Fruit fly (Drosophila melanogaster): ENCODE data around the gene Caf1-180.

DNA sequence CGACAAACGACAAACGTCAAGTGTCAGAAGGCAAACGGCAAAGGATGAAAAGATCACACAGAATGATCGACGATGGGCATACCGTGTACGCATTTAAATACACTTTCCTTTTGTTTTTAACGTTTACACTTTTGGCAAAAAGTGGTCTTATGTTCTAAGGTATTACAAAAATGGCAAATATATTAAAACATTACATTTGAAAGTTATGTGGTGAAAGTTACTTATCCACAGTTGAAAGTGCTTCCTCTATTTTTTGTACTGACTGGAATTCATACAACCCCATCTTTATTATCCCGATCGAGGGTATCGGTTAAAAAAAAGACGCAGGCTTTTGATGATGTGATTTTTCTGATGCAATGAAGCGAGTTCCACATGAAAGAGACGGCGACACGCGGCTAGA is 10.2 kb upstream of the Caf1-180 start:
- TF ChIP-seq CG8478 (optimal IDR thresholded peaks at IDR 0.05) (no peak), CTCF (optimal IDR thresholded peaks at IDR 0.05) (no peak)

Measured in S2 (cell line).